Worm (Caenorhabditis elegans) whole organism, L1 larva: Measurements from ENCODE around the gene cct-8.
A peak's percentile ranks its signal among the peaks of the same experiment; 100 is the strongest.

ENCODE experiments used
- C04F5.9 ChIP-seq: sonication (generic microtip); optimal IDR thresholded peaks from 2 replicates; lab custom pipeline; 2016; ENCODE audit warnings: missing genetic modification characterization, missing compliant biosample characterization
- Y116A8C.19 ChIP-seq: sonication (generic microtip); optimal IDR thresholded peaks from 2 replicates; lab custom pipeline; 2016; ENCODE audit warnings: missing compliant biosample characterization, missing genetic modification characterization, borderline replicate concordance
- ama-1 ChIP-seq: fragments of 150-350 bp; optimal IDR thresholded peaks from 2 replicates; lab custom pipeline; 2014
- ceh-8 ChIP-seq: fragments of 200-800 bp; sonication (Bioruptor generic); optimal IDR thresholded peaks from 2 replicates; lab custom pipeline; 2018; ENCODE audit warnings: mild to moderate bottlenecking, missing genetic modification characterization, moderate library complexity, missing compliant biosample characterization
- ceh-88 ChIP-seq: fragments of 200-800 bp; sonication (Bioruptor generic); IDR thresholded peaks from 2 replicates; pipeline ENCODE4 v1.3.6; 2022; ENCODE audit warnings: missing genetic modification characterization, missing compliant biosample characterization
- ceh-90 ChIP-seq: sonication (generic microtip); optimal IDR thresholded peaks from 2 replicates; lab custom pipeline; 2016; ENCODE audit warnings: missing genetic modification characterization, missing compliant biosample characterization
- dsc-1 ChIP-seq: sonication (generic microtip); optimal IDR thresholded peaks from 2 replicates; lab custom pipeline; 2016; ENCODE audit warnings: mild to moderate bottlenecking, missing genetic modification characterization, missing compliant biosample characterization
- efl-1 ChIP-seq, 4 experiments: fragments of 150-350 bp; optimal IDR thresholded peaks in 3 of 4; peaks in 1 of 4; 1 replicate in 1 of 4; 2 replicates in 3 of 4; lab custom pipeline; 2014; ENCODE audit warnings: missing biosample characterization in 2 of 4, missing genetic modification characterization in 2 of 4, missing genetic modification reagents in 2 of 4
- efl-3 ChIP-seq: fragments of 200-800 bp; sonication (Bioruptor generic); optimal IDR thresholded peaks from 2 replicates; lab custom pipeline; 2018; ENCODE audit warnings: mild to moderate bottlenecking, missing genetic modification characterization, missing compliant biosample characterization
- egl-13 ChIP-seq: sonication (generic microtip); optimal IDR thresholded peaks from 2 replicates; lab custom pipeline; 2016; ENCODE audit warnings: missing genotype, missing genetic modification reagents, missing genetic modification characterization, missing compliant biosample characterization
- elt-2 ChIP-seq: sonication (generic microtip); optimal IDR thresholded peaks from 2 replicates; lab custom pipeline; 2016; ENCODE audit warnings: missing genetic modification characterization, mild to moderate bottlenecking, inconsistent platforms, missing compliant biosample characterization, missing genetic modification reagents
- ets-5 ChIP-seq: fragments of 200-800 bp; sonication (Bioruptor generic); IDR thresholded peaks from 2 replicates; pipeline ENCODE4 v1.3.6; 2022; ENCODE audit warnings: missing genetic modification characterization, missing compliant biosample characterization
- fkh-10 ChIP-seq: sonication (generic microtip); optimal IDR thresholded peaks from 2 replicates; lab custom pipeline; 2017; ENCODE audit warnings: missing biosample characterization, missing genetic modification reagents, missing genetic modification characterization
- fkh-4 ChIP-seq: sonication (generic microtip); optimal IDR thresholded peaks from 2 replicates; lab custom pipeline; 2016; ENCODE audit warnings: missing compliant biosample characterization, missing genetic modification characterization, borderline replicate concordance
- grh-1 ChIP-seq: fragments of 200-800 bp; sonication (Bioruptor generic); IDR thresholded peaks from 2 replicates; pipeline ENCODE4 v1.3.6; 2022; ENCODE audit warnings: missing genetic modification reagents, missing genetic modification characterization, missing compliant biosample characterization
- hlh-17 ChIP-seq: fragments of 200-800 bp; sonication (Bioruptor generic); optimal IDR thresholded peaks from 2 replicates; lab custom pipeline; 2018; ENCODE audit warnings: missing genetic modification characterization, mild to moderate bottlenecking, missing compliant biosample characterization, moderate library complexity, borderline replicate concordance
- irx-1 ChIP-seq: sonication (generic microtip); optimal IDR thresholded peaks from 2 replicates; lab custom pipeline; 2016; ENCODE audit warnings: missing genetic modification characterization, missing compliant biosample characterization
- lin-14 ChIP-seq: fragments of 200-800 bp; sonication (Bioruptor generic); optimal IDR thresholded peaks from 2 replicates; lab custom pipeline; 2018; ENCODE audit warnings: mild to moderate bottlenecking, missing genetic modification characterization, moderate library complexity, missing compliant biosample characterization
- lir-3 ChIP-seq: sonication (generic microtip); optimal IDR thresholded peaks from 2 replicates; lab custom pipeline; 2016; ENCODE audit warnings: mild to moderate bottlenecking, missing genetic modification characterization, moderate library complexity, missing compliant biosample characterization; ENCODE audit not compliant: poor library complexity
- lsy-2 ChIP-seq, 2 experiments: fragments of 150-350 bp; optimal IDR thresholded peaks; 2 replicates each; lab custom pipeline; 2014; ENCODE audit warnings: missing biosample characterization in 2 of 2, missing genetic modification characterization in 2 of 2
- mef-2 ChIP-seq: fragments of 150-350 bp; optimal IDR thresholded peaks from 2 replicates; lab custom pipeline; 2014; ENCODE audit warnings: missing biosample characterization, missing genetic modification characterization
- nhr-11 ChIP-seq: fragments of 150-350 bp; optimal IDR thresholded peaks from 2 replicates; lab custom pipeline; 2014; ENCODE audit warnings: missing biosample characterization, missing genetic modification characterization
- nhr-19 ChIP-seq: fragments of 200-800 bp; sonication (Bioruptor generic); conservative IDR thresholded peaks from 2 replicates; pipeline ENCODE4 v1.3.6; 2022; ENCODE audit warnings: missing genetic modification characterization, missing compliant biosample characterization
- nhr-20 ChIP-seq: sonication (generic microtip); optimal IDR thresholded peaks from 2 replicates; lab custom pipeline; 2016; ENCODE audit warnings: mild to moderate bottlenecking, missing genetic modification characterization, missing compliant biosample characterization
- nhr-237 ChIP-seq: fragments of 150-350 bp; optimal IDR thresholded peaks from 2 replicates; lab custom pipeline; 2014; ENCODE audit warnings: missing biosample characterization, missing genetic modification characterization
- nhr-47 ChIP-seq: sonication (generic microtip); optimal IDR thresholded peaks from 2 replicates; lab custom pipeline; 2016; ENCODE audit warnings: mild to moderate bottlenecking, missing genetic modification characterization, moderate library complexity, missing compliant biosample characterization
- nhr-71 ChIP-seq: sonication (generic microtip); optimal IDR thresholded peaks from 2 replicates; lab custom pipeline; 2016; ENCODE audit warnings: mild to moderate bottlenecking, missing genetic modification characterization, moderate library complexity, missing compliant biosample characterization
- nhr-76 ChIP-seq: sonication (generic microtip); optimal IDR thresholded peaks from 2 replicates; lab custom pipeline; 2017; ENCODE audit warnings: missing biosample characterization, missing genetic modification characterization
- pag-3 ChIP-seq: sonication (generic microtip); optimal IDR thresholded peaks from 2 replicates; lab custom pipeline; 2017; ENCODE audit warnings: missing genetic modification characterization, mild to moderate bottlenecking, missing compliant biosample characterization, antibody characterized with exemption, borderline replicate concordance; ENCODE audit not compliant: insufficient read depth
- pax-3 ChIP-seq: fragments of 200-800 bp; sonication (Bioruptor generic); optimal IDR thresholded peaks from 2 replicates; lab custom pipeline; 2018; ENCODE audit warnings: mild to moderate bottlenecking, missing genetic modification characterization, moderate library complexity, missing compliant biosample characterization
- rnt-1 ChIP-seq: sonication (generic microtip); optimal IDR thresholded peaks from 2 replicates; lab custom pipeline; 2016; ENCODE audit warnings: mild to moderate bottlenecking, missing genetic modification characterization, moderate library complexity, missing compliant biosample characterization
- snu-23 ChIP-seq: sonication (generic microtip); optimal IDR thresholded peaks from 2 replicates; lab custom pipeline; 2016; ENCODE audit warnings: missing genetic modification characterization, missing compliant biosample characterization
- sup-37 ChIP-seq: fragments of 200-800 bp; sonication (Bioruptor generic); optimal IDR thresholded peaks from 2 replicates; lab custom pipeline; 2018; ENCODE audit warnings: mild to moderate bottlenecking, missing genetic modification characterization, missing compliant biosample characterization
- unc-130 ChIP-seq: fragments of 150-350 bp; optimal IDR thresholded peaks from 2 replicates; lab custom pipeline; 2017; ENCODE audit warnings: missing biosample characterization, missing genetic modification characterization, inconsistent platforms
- unc-62 ChIP-seq: fragments of 150-350 bp; optimal IDR thresholded peaks from 2 replicates; lab custom pipeline; 2014; ENCODE audit warnings: missing biosample characterization, missing genetic modification reagents, missing genetic modification characterization
- unc-86 ChIP-seq: sonication (generic microtip); optimal IDR thresholded peaks from 2 replicates; lab custom pipeline; 2016; ENCODE audit warnings: missing genetic modification characterization, missing compliant biosample characterization
- unc-98 ChIP-seq: fragments of 200-800 bp; sonication (Bioruptor generic); IDR thresholded peaks from 2 replicates; pipeline ENCODE4 v1.3.6; 2022; ENCODE audit warnings: missing genetic modification characterization, missing compliant biosample characterization
- vab-15 ChIP-seq: sonication (generic microtip); optimal IDR thresholded peaks from 2 replicates; lab custom pipeline; 2017; ENCODE audit warnings: missing genotype, mild to moderate bottlenecking, missing genetic modification characterization, missing compliant biosample characterization
- zag-1 ChIP-seq: fragments of 150-350 bp; optimal IDR thresholded peaks from 2 replicates; lab custom pipeline; 2014; ENCODE audit warnings: missing biosample characterization, missing genetic modification characterization
- ztf-11 ChIP-seq, 2 experiments: sonication (generic microtip); optimal IDR thresholded peaks; 2 replicates each; lab custom pipeline; 2016 to 2017; ENCODE audit warnings: missing genetic modification characterization in 2 of 2, missing biosample characterization in 1 of 2, missing compliant biosample characterization in 1 of 2
- ztf-4 ChIP-seq: fragments of 150-350 bp; optimal IDR thresholded peaks from 2 replicates; lab custom pipeline; 2014; ENCODE audit warnings: missing biosample characterization, missing genetic modification characterization

The cct-8 gene

DNA sequence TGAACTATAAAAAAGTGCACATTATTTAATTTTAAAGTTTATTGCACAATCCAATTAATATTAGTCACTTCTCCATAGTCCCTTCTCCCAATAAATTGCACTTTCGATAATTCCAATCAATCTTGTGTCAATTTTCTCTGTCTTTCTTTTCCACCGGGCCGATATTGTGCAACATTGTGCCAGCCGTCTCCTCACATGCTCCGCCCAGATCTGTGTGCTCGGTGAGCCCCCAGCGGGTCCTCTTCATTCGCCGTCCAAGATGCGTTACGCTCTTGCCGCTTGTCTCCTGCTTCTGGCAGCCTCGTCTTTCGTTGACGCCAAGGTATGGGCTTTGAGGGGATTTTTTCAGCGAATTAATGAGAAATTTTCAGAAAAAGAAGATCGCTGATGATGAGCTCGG, 13.5 kb upstream of the cct-8 start, which contains the start of gene ost-1 (continued):
- TF ChIP-seq ztf-4 (tag; lab: Kevin White, UChicago) = no peak
- TF ChIP-seq nhr-11 (tag; lab: Kevin White, UChicago) = no peak
- no peak for TF ChIP-seq elt-2 (tag; lab: Kevin White, UChicago)
- TF ChIP-seq efl-1 (optimal IDR thresholded peaks at IDR 0.05; lab: Kevin White, UChicago) = no peak
- no peak for TF ChIP-seq efl-1 (GFP tag; optimal IDR thresholded peaks at IDR 0.05 in 1 of 2; lab: Kevin White, UChicago)
- no peak for TF ChIP-seq ceh-88 (GFP tag; lab: Robert Waterston, UW)
- no peak for TF ChIP-seq unc-86 (tag; lab: Kevin White, UChicago)
- TF ChIP-seq lin-14 = peak; percentile 17
- TF ChIP-seq Y116A8C.19 (tag; lab: Kevin White, UChicago) = no peak
- no peak for TF ChIP-seq ceh-8 (GFP tag; lab: Kevin White, UChicago)
- peak; percentile 11 for TF ChIP-seq nhr-20 (tag; lab: Kevin White, UChicago)
- TF ChIP-seq ama-1 (lab: Kevin White, UChicago) = peak; percentile 61
- TF ChIP-seq sup-37 = no peak
- TF ChIP-seq grh-1 = no peak
- no peak for TF ChIP-seq nhr-19 (GFP tag; lab: Robert Waterston, UW)
- no peak for TF ChIP-seq zag-1 (tag; lab: Kevin White, UChicago)
- TF ChIP-seq egl-13 (tag; lab: Kevin White, UChicago) = no peak
- TF ChIP-seq vab-15 (tag; lab: Kevin White, UChicago) = no peak
- TF ChIP-seq unc-98 (GFP tag; lab: Robert Waterston, UW) = no peak
- no peak for TF ChIP-seq ets-5 (GFP tag; lab: Robert Waterston, UW)
- no peak for TF ChIP-seq fkh-10
- TF ChIP-seq nhr-71 = peak; percentile 53
- no peak for TF ChIP-seq ztf-11 (tag; optimal IDR thresholded peaks at IDR 0.05; lab: Kevin White, UChicago)
- TF ChIP-seq efl-3 (GFP tag; lab: Kevin White, UChicago) = no peak
- no peak for TF ChIP-seq unc-130 (tag; lab: Kevin White, UChicago)
- no peak for TF ChIP-seq nhr-237 (tag; lab: Kevin White, UChicago)
- no peak for TF ChIP-seq nhr-76
- TF ChIP-seq C04F5.9 (tag; lab: Kevin White, UChicago) = no peak
- no peak for TF ChIP-seq mef-2 (tag; lab: Kevin White, UChicago)
- TF ChIP-seq pax-3 (tag; lab: Kevin White, UChicago) = no peak
- TF ChIP-seq, all 84 proteins: peak for 9

DNA sequence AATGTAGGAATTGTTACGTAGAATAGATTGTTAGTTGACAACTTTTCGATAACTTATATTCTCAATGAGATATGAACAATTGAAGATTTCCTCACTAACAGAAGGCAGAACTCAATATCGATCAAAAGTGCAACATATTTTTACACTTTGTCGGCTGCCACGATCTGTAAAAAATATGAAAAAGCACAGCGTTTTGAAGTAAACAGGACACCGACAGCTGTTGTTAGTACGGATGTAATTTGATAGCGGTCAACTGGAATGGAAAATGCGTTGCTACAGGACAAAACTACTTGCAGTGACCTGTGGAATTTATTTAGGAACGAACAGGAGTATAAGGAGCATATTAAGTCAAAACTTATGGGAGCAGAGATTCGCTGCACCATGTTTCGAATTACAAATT, 12.3 kb upstream of the cct-8 start:
- TF ChIP-seq nhr-76 (no peak), lin-14 (peak; percentile 29), nhr-71 (peak; percentile 29), dsc-1 (tag; lab: Kevin White, UChicago) (no peak), hlh-17 (GFP tag; lab: Kevin White, UChicago) (no peak), unc-62 (GFP tag; lab: Kevin White, UChicago) (no peak), lir-3 (tag; lab: Kevin White, UChicago) (no peak), rnt-1 (tag; lab: Kevin White, UChicago) (peak; percentile 28), pag-3 (peak; percentile 31)

DNA sequence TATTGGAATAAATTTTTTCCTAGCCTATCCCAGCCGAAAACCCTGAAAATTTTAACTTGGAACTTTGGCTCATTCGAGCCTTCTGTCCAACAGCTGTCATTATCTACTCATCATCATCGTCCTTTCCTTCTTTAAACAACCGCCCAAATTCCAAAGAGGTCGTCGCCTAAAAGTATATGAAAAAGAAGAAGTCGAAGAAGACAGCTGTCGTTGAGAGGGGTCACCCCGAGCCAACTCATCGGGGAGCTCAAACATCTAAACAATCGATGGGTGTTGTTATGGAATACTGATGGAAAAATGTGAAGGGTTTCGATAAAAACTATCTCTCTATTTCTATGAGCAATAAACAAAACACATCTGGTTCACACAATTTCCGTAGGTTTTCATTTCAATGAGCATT, 11.4 kb upstream of the cct-8 start:
- TF ChIP-seq ceh-90 (tag; lab: Kevin White, UChicago) = no peak
- no peak for TF ChIP-seq fkh-4 (tag; lab: Kevin White, UChicago)
- TF ChIP-seq nhr-47 (tag; lab: Kevin White, UChicago) = no peak
- TF ChIP-seq nhr-71 = peak; percentile 76
- TF ChIP-seq unc-130 (tag; lab: Kevin White, UChicago) = peak; percentile 27
- TF ChIP-seq rnt-1 (tag; lab: Kevin White, UChicago) = peak; percentile 77
- peak; percentile 36 for TF ChIP-seq snu-23 (GFP tag; lab: Kevin White, UChicago)
- peak; percentile 16 to 32 for TF ChIP-seq lsy-2 (tag; optimal IDR thresholded peaks at IDR 0.05; lab: Kevin White, UChicago)
- TF ChIP-seq irx-1 = no peak
- TF ChIP-seq nhr-19 (GFP tag; lab: Robert Waterston, UW) = peak; percentile 38
